Fruit fly (Drosophila melanogaster) whole organism, wandering third instar larva: ENCODE measurements around the gene cact.

ENCODE experiments used
- Abd-B ChIP-seq: fragments of >200 bp; optimal IDR thresholded peaks from 2 replicates; lab custom pipeline; 2017; ENCODE audit warnings: missing biosample characterization, missing genetic modification characterization
- CG32264 ChIP-seq: fragments of 200-800 bp; sonication (Bioruptor generic); optimal IDR thresholded peaks from 2 replicates; lab custom pipeline; 2016; ENCODE audit warnings: missing biosample characterization, missing genetic modification characterization
- CG9705 ChIP-seq: fragments of 200-800 bp; sonication (Bioruptor generic); optimal IDR thresholded peaks from 2 replicates; lab custom pipeline; 2018; ENCODE audit warnings: missing biosample characterization, mild to moderate bottlenecking, missing genetic modification characterization
- CrebA ChIP-seq: fragments of 200-800 bp; sonication (Bioruptor generic); optimal IDR thresholded peaks from 2 replicates; lab custom pipeline; 2016; ENCODE audit warnings: missing biosample characterization, mild to moderate bottlenecking, missing genetic modification characterization, borderline replicate concordance
- Dfd ChIP-seq: fragments of >200 bp; optimal IDR thresholded peaks from 2 replicates; lab custom pipeline; 2017; ENCODE audit warnings: missing biosample characterization, missing genetic modification characterization
- Dif ChIP-seq: fragments of 200-275, 200-300 bp; sonication (Bioruptor generic); optimal IDR thresholded peaks from 2 replicates; lab custom pipeline; 2018; ENCODE audit warnings: missing biosample characterization, missing genetic modification characterization; ENCODE audit not compliant: partially characterized antibody
- HLH106 ChIP-seq: fragments of 200-800 bp; optimal IDR thresholded peaks from 3 replicates; lab custom pipeline; 2019; ENCODE audit warnings: missing biosample characterization, mild to moderate bottlenecking, missing genetic modification characterization, moderate library complexity
- Hnf4 ChIP-seq: fragments of 200-800 bp; sonication (Bioruptor generic); optimal IDR thresholded peaks from 2 replicates; lab custom pipeline; 2016; ENCODE audit warnings: missing biosample characterization, mild to moderate bottlenecking, missing genetic modification characterization
- Hr78 ChIP-seq: fragments of >200 bp; optimal IDR thresholded peaks from 2 replicates; lab custom pipeline; 2017; ENCODE audit warnings: missing biosample characterization, missing genetic modification characterization
- Hr83 ChIP-seq: fragments of 200-300 bp; sonication (Bioruptor generic); optimal IDR thresholded peaks from 2 replicates; lab custom pipeline; 2016; ENCODE audit warnings: missing biosample characterization, mild to moderate bottlenecking, missing genetic modification characterization, moderate library complexity; ENCODE audit not compliant: poor library complexity, severe bottlenecking
- Mio ChIP-seq: sonication (Bioruptor generic); optimal IDR thresholded peaks from 2 replicates; lab custom pipeline; 2016; ENCODE audit warnings: missing biosample characterization, missing genetic modification characterization
- Myc ChIP-seq: fragments of >200 bp; optimal IDR thresholded peaks from 2 replicates; lab custom pipeline; 2017
- N ChIP-seq: fragments of >200 bp; optimal IDR thresholded peaks from 2 replicates; lab custom pipeline; 2018; ENCODE audit warnings: missing biosample characterization, missing external identifiers, missing genetic modification characterization
- OdsH ChIP-seq: fragments of 200-800 bp; sonication (Bioruptor generic); optimal IDR thresholded peaks from 2 replicates; lab custom pipeline; 2016; ENCODE audit warnings: missing biosample characterization, mild to moderate bottlenecking, missing genetic modification characterization
- Rel ChIP-seq, 2 experiments: fragments of 200-800 bp; sonication (Bioruptor generic) in 1 of 2; optimal IDR thresholded peaks; 2 replicates in 1 of 2; 3 replicates in 1 of 2; lab custom pipeline; 2016 to 2019; ENCODE audit warnings: mild to moderate bottlenecking in 2 of 2, missing biosample characterization in 2 of 2, missing genetic modification characterization in 2 of 2, moderate library complexity in 1 of 2
- Sp1 ChIP-seq: fragments of 200-800 bp; sonication (Bioruptor generic); optimal IDR thresholded peaks from 3 replicates; lab custom pipeline; 2019; ENCODE audit warnings: missing biosample characterization, mild to moderate bottlenecking, missing genetic modification characterization, moderate library complexity
- br ChIP-seq: fragments of 200-800 bp; sonication (Bioruptor generic); optimal IDR thresholded peaks from 2 replicates; lab custom pipeline; 2016; ENCODE audit warnings: missing biosample characterization, missing genetic modification characterization
- brk ChIP-seq: fragments of 200-800 bp; sonication (Bioruptor generic); optimal IDR thresholded peaks from 2 replicates; lab custom pipeline; 2016; ENCODE audit warnings: missing biosample characterization, mild to moderate bottlenecking, missing genetic modification characterization
- dl ChIP-seq, 2 experiments: fragments of 175-275, 200-275 bp in 1 of 2; fragments of 200-275 bp in 1 of 2; sonication (Bioruptor generic); optimal IDR thresholded peaks; lab custom pipeline; 2018; ENCODE audit warnings: mild to moderate bottlenecking in 2 of 2, missing biosample characterization in 2 of 2, missing genetic modification characterization in 2 of 2, moderate library complexity in 2 of 2; ENCODE audit not compliant: partially characterized antibody in 2 of 2, insufficient read depth in 1 of 2
- dmrt93B ChIP-seq: fragments of 200-800 bp; sonication (Bioruptor generic); optimal IDR thresholded peaks from 2 replicates; lab custom pipeline; 2018; ENCODE audit warnings: missing biosample characterization, mild to moderate bottlenecking, missing genetic modification characterization
- dsf ChIP-seq: sonication (Bioruptor generic); optimal IDR thresholded peaks from 2 replicates; lab custom pipeline; 2016; ENCODE audit warnings: missing biosample characterization, missing genetic modification characterization, borderline replicate concordance
- ey ChIP-seq: fragments of 200-800 bp; sonication (Bioruptor generic); optimal IDR thresholded peaks from 2 replicates; lab custom pipeline; 2016; ENCODE audit warnings: missing biosample characterization, missing genetic modification characterization
- foxo ChIP-seq, 2 experiments: fragments of 200-800 bp; sonication (Bioruptor generic); optimal IDR thresholded peaks; 2 replicates in 1 of 2; 3 replicates in 1 of 2; lab custom pipeline; 2016 to 2017; ENCODE audit warnings: missing biosample characterization in 2 of 2, missing genetic modification characterization in 2 of 2
- fru ChIP-seq: fragments of 200-800 bp; sonication (Bioruptor generic); optimal IDR thresholded peaks from 3 replicates; lab custom pipeline; 2016; ENCODE audit warnings: missing biosample characterization, mild to moderate bottlenecking, missing genetic modification characterization
- h ChIP-seq: fragments of 200-800 bp; sonication (Bioruptor generic); optimal IDR thresholded peaks from 3 replicates; lab custom pipeline; 2016; ENCODE audit warnings: missing biosample characterization, mild to moderate bottlenecking, missing genetic modification characterization
- jim ChIP-seq: fragments of 175-275, 200-325 bp; sonication (Bioruptor generic); optimal IDR thresholded peaks from 2 replicates; lab custom pipeline; 2016; ENCODE audit warnings: missing biosample characterization, mild to moderate bottlenecking, missing genetic modification characterization
- pan ChIP-seq: fragments of >200 bp; optimal IDR thresholded peaks from 2 replicates; lab custom pipeline; 2017
- psq ChIP-seq: fragments of 200-800 bp; sonication (Bioruptor generic); optimal IDR thresholded peaks from 3 replicates; lab custom pipeline; 2017; ENCODE audit warnings: missing biosample characterization, mild to moderate bottlenecking, missing genetic modification characterization, moderate library complexity
- rgr ChIP-seq: fragments of 200-800 bp; sonication (Bioruptor generic); optimal IDR thresholded peaks from 3 replicates; lab custom pipeline; 2016; ENCODE audit warnings: missing biosample characterization, mild to moderate bottlenecking, missing genetic modification characterization
- sage ChIP-seq: fragments of 200-800 bp; sonication (Bioruptor generic); optimal IDR thresholded peaks from 2 replicates; lab custom pipeline; 2016; ENCODE audit warnings: missing biosample characterization, mild to moderate bottlenecking, missing genetic modification characterization
- sv ChIP-seq: fragments of 200-800 bp; sonication (Bioruptor generic); optimal IDR thresholded peaks from 3 replicates; lab custom pipeline; 2016; ENCODE audit warnings: missing biosample characterization, missing genetic modification characterization
- tai ChIP-seq: sonication (Bioruptor generic); optimal IDR thresholded peaks from 2 replicates; lab custom pipeline; 2016; ENCODE audit warnings: missing biosample characterization, missing genetic modification characterization
- usp ChIP-seq: fragments of >200 bp; optimal IDR thresholded peaks from 2 replicates; lab custom pipeline; 2017; ENCODE audit warnings: missing biosample characterization, missing genetic modification characterization
- woc ChIP-seq: sonication (Bioruptor generic); optimal IDR thresholded peaks from 2 replicates; lab custom pipeline; 2016; ENCODE audit warnings: missing biosample characterization, mild to moderate bottlenecking, missing genetic modification characterization

The cact gene

dm6 chr2L:16282856-16283255, 43.2 kb downstream of the cact start:
- TF ChIP-seq dsf (GFP tag; lab: Kevin White, UChicago), result no peak
- no peak for TF ChIP-seq psq (GFP tag; lab: Kevin White, UChicago)
- no peak for TF ChIP-seq CrebA
- no peak for TF ChIP-seq usp (GFP tag; lab: Kevin White, UChicago)
- TF ChIP-seq N, result no peak
- no peak for TF ChIP-seq sage (GFP tag; lab: Kevin White, UChicago)
- no peak for TF ChIP-seq Hnf4

- TF ChIP-seq Abd-B (GFP tag; lab: Kevin White, UChicago), result no peak
- no peak for TF ChIP-seq CrebA
- no peak for TF ChIP-seq Hnf4
- peak; percentile 4 for TF ChIP-seq psq (GFP tag; lab: Kevin White, UChicago)
- TF ChIP-seq pan, result no peak
- TF ChIP-seq fru (GFP tag; lab: Kevin White, UChicago), result no peak
- no peak for TF ChIP-seq jim
- no peak for TF ChIP-seq Dfd (GFP tag; lab: Kevin White, UChicago)
- no peak for TF ChIP-seq tai (GFP tag; lab: Kevin White, UChicago)
- no peak for TF ChIP-seq sv
- no peak for TF ChIP-seq dsf (GFP tag; lab: Kevin White, UChicago)
- TF ChIP-seq foxo (GFP tag; optimal IDR thresholded peaks at IDR 0.05; lab: Kevin White, UChicago), result no peak
- no peak for TF ChIP-seq woc
- no peak for TF ChIP-seq sage (GFP tag; lab: Kevin White, UChicago)
- TF ChIP-seq Myc, result no peak
- no peak for TF ChIP-seq Dif (GFP tag; lab: Kevin White, UChicago)
- no peak for TF ChIP-seq dl (GFP tag; optimal IDR thresholded peaks at IDR 0.05; lab: Kevin White, UChicago; ENCODE audit: insufficient read depth in 1 of 2, partially characterized antibody in 2 of 2)
- peak; percentile 74 for TF ChIP-seq Hr83 (GFP tag; lab: Kevin White, UChicago)
- TF ChIP-seq Hr78, result no peak
- TF ChIP-seq Rel (GFP tag; optimal IDR thresholded peaks at IDR 0.05; lab: Kevin White, UChicago), result no peak
- no peak for TF ChIP-seq Rel (tag; optimal IDR thresholded peaks at IDR 0.05; lab: Kevin White, UChicago)
- no peak for TF ChIP-seq OdsH (GFP tag; lab: Kevin White, UChicago)
- TF ChIP-seq dmrt93B (GFP tag; lab: Kevin White, UChicago), result no peak
- no peak for TF ChIP-seq ey (GFP tag; lab: Kevin White, UChicago)
- no peak for TF ChIP-seq N
- no peak for TF ChIP-seq Mio (GFP tag; lab: Kevin White, UChicago)
- TF ChIP-seq HLH106, result peak; percentile 23
- no peak for TF ChIP-seq Sp1 (GFP tag; lab: Kevin White, UChicago)
- no peak for TF ChIP-seq brk
- peak; percentile 26 for TF ChIP-seq rgr (GFP tag; lab: Kevin White, UChicago)
- peak; percentile 10 for TF ChIP-seq CG9705 (GFP tag; lab: Kevin White, UChicago)
- TF ChIP-seq br, result no peak
- TF ChIP-seq CG32264 (GFP tag; lab: Kevin White, UChicago), result no peak
These were observed 43.9 kb downstream of the cact start for dm6 chr2L:16282077-16282471.

- no peak for TF ChIP-seq jim
- peak; percentile 45 for TF ChIP-seq fru (GFP tag; lab: Kevin White, UChicago)
- peak; percentile 22 for TF ChIP-seq HLH106
- peak; percentile 25 for TF ChIP-seq Sp1 (GFP tag; lab: Kevin White, UChicago)
- peak; percentile 17 for TF ChIP-seq OdsH (GFP tag; lab: Kevin White, UChicago)
- peak; percentile 16 for TF ChIP-seq psq (GFP tag; lab: Kevin White, UChicago)
- no peak for TF ChIP-seq Hnf4
- TF ChIP-seq h (GFP tag; lab: Kevin White, UChicago), result peak; percentile 28
- no peak for TF ChIP-seq tai (GFP tag; lab: Kevin White, UChicago)
- TF ChIP-seq woc, result peak; percentile 55
- peak in 1 of 2 experiments; percentile 50 for TF ChIP-seq foxo (GFP tag; optimal IDR thresholded peaks at IDR 0.05; lab: Kevin White, UChicago)
- TF ChIP-seq ey (GFP tag; lab: Kevin White, UChicago), result peak; percentile 24
- TF ChIP-seq Dfd (GFP tag; lab: Kevin White, UChicago), result no peak
These were observed 44.5 kb downstream of the cact start for dm6 chr2L:16281419-16282076.
